Fruit fly (Drosophila melanogaster) whole organism, adult: ENCODE results near the gene CheB38c.
A peak's percentile ranks its signal among the peaks of the same experiment; 100 is the strongest.

Experiments used
- CG11617 ChIP-seq: fragments of 200-800 bp; sonication (Bioruptor generic); optimal IDR thresholded peaks from 2 replicates; lab custom pipeline; 2017; ENCODE audit warnings: mild to moderate bottlenecking, missing biosample characterization, missing genetic modification reagents, missing genetic modification characterization
- CG12768 ChIP-seq: fragments of 200-800 bp; sonication (Bioruptor generic); optimal IDR thresholded peaks from 2 replicates; lab custom pipeline; 2017; ENCODE audit warnings: missing biosample characterization, missing genetic modification characterization, mild to moderate bottlenecking, moderate library complexity, missing genetic modification reagents
- CG14711 ChIP-seq: fragments of 200-800 bp; sonication (Bioruptor generic); optimal IDR thresholded peaks from 2 replicates; lab custom pipeline; 2018; ENCODE audit warnings: missing biosample characterization, mild to moderate bottlenecking, missing genetic modification characterization, moderate library complexity
- CG1620 ChIP-seq: fragments of 200-800 bp; sonication (Bioruptor generic); optimal IDR thresholded peaks from 2 replicates; lab custom pipeline; 2016; ENCODE audit warnings: missing biosample characterization, missing genetic modification characterization
- CG33017 ChIP-seq: fragments of 200-800 bp; sonication (Bioruptor generic); optimal IDR thresholded peaks from 2 replicates; lab custom pipeline; 2018; ENCODE audit warnings: missing biosample characterization, mild to moderate bottlenecking, missing genetic modification characterization, moderate library complexity
- CG5204 ChIP-seq: fragments of 200-800 bp; sonication (Bioruptor generic); optimal IDR thresholded peaks from 2 replicates; lab custom pipeline; 2016; ENCODE audit warnings: missing biosample characterization, missing genetic modification characterization
- CG7045 ChIP-seq: fragments of 200-800 bp; sonication (Bioruptor generic); optimal IDR thresholded peaks from 2 replicates; lab custom pipeline; 2017; ENCODE audit warnings: missing biosample characterization, mild to moderate bottlenecking, missing genetic modification characterization
- CG7101 ChIP-seq: fragments of 200-800 bp; sonication (Bioruptor generic); optimal IDR thresholded peaks from 2 replicates; lab custom pipeline; 2018; ENCODE audit warnings: missing biosample characterization, mild to moderate bottlenecking, missing genetic modification characterization, moderate library complexity
- Clk ChIP-seq: fragments of 200-800 bp; sonication (Bioruptor generic); optimal IDR thresholded peaks from 2 replicates; lab custom pipeline; 2017; ENCODE audit warnings: missing biosample characterization, missing genetic modification characterization
- Crg-1 ChIP-seq: fragments of 200-800 bp; sonication (Bioruptor generic); optimal IDR thresholded peaks from 2 replicates; lab custom pipeline; 2016; ENCODE audit warnings: missing biosample characterization, missing genetic modification characterization
- Hr96 ChIP-seq: fragments of 200-800 bp; sonication (Bioruptor generic); optimal IDR thresholded peaks from 2 replicates; lab custom pipeline; 2016; ENCODE audit warnings: missing biosample characterization, missing genetic modification characterization
- Mnt ChIP-seq: fragments of 200-800 bp; sonication (Bioruptor generic); optimal IDR thresholded peaks from 2 replicates; lab custom pipeline; 2016; ENCODE audit warnings: missing biosample characterization, mild to moderate bottlenecking, missing genetic modification characterization
- bab1 ChIP-seq: fragments of 200-800 bp; sonication (Bioruptor generic); optimal IDR thresholded peaks from 3 replicates; lab custom pipeline; 2019; ENCODE audit warnings: missing biosample characterization, mild to moderate bottlenecking, missing genetic modification characterization, moderate library complexity
- cic ChIP-seq: fragments of 200-800 bp; sonication (Bioruptor generic); optimal IDR thresholded peaks from 2 replicates; lab custom pipeline; 2017; ENCODE audit warnings: missing biosample characterization, mild to moderate bottlenecking, missing genetic modification characterization, moderate library complexity
- cnc ChIP-seq, 2 experiments: fragments of >200 bp; optimal IDR thresholded peaks; 2 replicates each; lab custom pipeline; 2017
- kay ChIP-seq: fragments of 200-800 bp; sonication (Bioruptor generic); peaks from one replicate; lab custom pipeline; 2016; ENCODE audit warnings: missing biosample characterization, missing genetic modification characterization, borderline replicate concordance
- ovo ChIP-seq: fragments of 200-800 bp; sonication (Bioruptor generic); optimal IDR thresholded peaks from 2 replicates; lab custom pipeline; 2016; ENCODE audit warnings: missing biosample characterization, missing genetic modification characterization
- pad ChIP-seq: fragments of 200-800 bp; sonication (Bioruptor generic); optimal IDR thresholded peaks from 3 replicates; lab custom pipeline; 2017; ENCODE audit warnings: missing biosample characterization, missing genetic modification characterization, mild to moderate bottlenecking, moderate library complexity, missing genetic modification reagents
- tj ChIP-seq: fragments of 200-800 bp; sonication (Bioruptor generic); optimal IDR thresholded peaks from 3 replicates; lab custom pipeline; 2017; ENCODE audit warnings: missing biosample characterization, mild to moderate bottlenecking, missing genetic modification characterization, moderate library complexity
- toe ChIP-seq: fragments of 200-800 bp; sonication (Bioruptor generic); optimal IDR thresholded peaks from 2 replicates; lab custom pipeline; 2016; ENCODE audit warnings: missing biosample characterization, missing genetic modification characterization

CheB38c gene

DNA sequence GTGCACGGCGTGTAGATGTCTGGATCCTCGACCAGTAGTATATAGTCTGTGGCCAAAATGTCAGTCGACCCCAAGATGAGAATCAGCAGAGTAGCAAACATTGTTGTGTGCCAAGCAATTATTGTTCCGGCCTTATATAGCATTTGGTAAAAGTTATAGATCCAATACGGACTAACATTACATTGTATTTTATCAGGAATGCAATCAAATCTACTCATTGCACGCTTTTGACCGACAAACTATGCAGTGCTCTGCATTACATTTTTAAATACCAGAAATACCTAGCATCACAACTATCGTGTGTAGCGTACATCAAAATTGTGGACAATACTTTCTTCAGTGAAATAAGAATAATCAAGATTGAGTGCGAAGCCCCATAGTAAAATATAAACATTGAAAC lies at the start of gene CheB38c:
CheB38c (minus strand) TSS at position 101 of the 400 bp plus-strand sequence.
- TF ChIP-seq tj (GFP tag; lab: Kevin White, UChicago) (no peak), cnc (optimal IDR thresholded peaks at IDR 0.05; lab: Kevin White, UChicago) (no peak), CG11617 (GFP tag; lab: Kevin White, UChicago) (no peak), Hr96 (GFP tag; lab: Kevin White, UChicago) (no peak), kay (GFP tag; lab: Kevin White, UChicago) (no peak), CG1620 (no peak), Clk (GFP tag; lab: Kevin White, UChicago) (no peak), CG5204 (GFP tag; lab: Kevin White, UChicago) (no peak), CG7101 (tag; lab: Kevin White, UChicago) (no peak), pad (GFP tag; lab: Kevin White, UChicago) (no peak), CG14711 (tag; lab: Kevin White, UChicago) (no peak), bab1 (GFP tag; lab: Kevin White, UChicago) (no peak), Mnt (GFP tag; lab: Kevin White, UChicago) (no peak), CG7045 (no peak), Crg-1 (GFP tag; lab: Kevin White, UChicago) (no peak), CG12768 (GFP tag; lab: Kevin White, UChicago) (no peak)

DNA sequence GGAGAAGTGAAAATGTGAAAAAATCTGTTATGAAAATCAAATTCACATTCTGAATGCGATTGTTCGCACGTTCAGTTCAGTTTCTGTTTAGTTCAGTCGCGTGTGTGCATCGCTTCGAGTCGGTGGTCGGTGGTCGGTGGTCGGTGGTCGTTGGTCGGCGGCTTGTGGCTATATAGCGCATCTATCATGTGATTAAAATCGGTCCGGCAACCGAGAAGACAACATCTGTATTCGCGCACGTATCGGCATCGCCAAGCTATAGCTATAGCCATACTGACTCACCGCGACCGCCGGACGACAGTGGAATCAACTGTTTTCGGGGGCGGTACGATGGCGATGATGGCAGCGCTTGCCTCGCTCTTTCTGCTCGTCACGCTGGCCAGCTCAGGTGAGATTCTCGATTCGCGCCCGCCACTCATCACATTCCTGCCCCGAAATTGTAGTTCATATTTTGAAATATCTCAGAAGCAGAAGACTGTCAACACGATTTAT lies 49.2 kb upstream of the CheB38c start, which contains the start of gene CG14401:
CG14401 (plus strand) TSS at position 51 of the 492 bp plus-strand sequence.
- TF ChIP-seq Crg-1 (GFP tag; lab: Kevin White, UChicago), result no peak
- TF ChIP-seq ovo (GFP tag; lab: Kevin White, UChicago), result no peak
- TF ChIP-seq CG12768 (GFP tag; lab: Kevin White, UChicago), result peak; percentile 11
- TF ChIP-seq tj (GFP tag; lab: Kevin White, UChicago), result no peak
- peak; percentile 15 for TF ChIP-seq CG7101 (tag; lab: Kevin White, UChicago)
- TF ChIP-seq CG1620, result no peak
- no peak for TF ChIP-seq Clk (GFP tag; lab: Kevin White, UChicago)
- TF ChIP-seq Hr96 (GFP tag; lab: Kevin White, UChicago), result no peak
- TF ChIP-seq cic, result peak; percentile 52
- no peak for TF ChIP-seq CG5204 (GFP tag; lab: Kevin White, UChicago)
- TF ChIP-seq Mnt (GFP tag; lab: Kevin White, UChicago), result peak; percentile 55
- TF ChIP-seq kay (GFP tag; lab: Kevin White, UChicago), result no peak
- no peak for TF ChIP-seq pad (GFP tag; lab: Kevin White, UChicago)
- TF ChIP-seq CG7045, result no peak
- TF ChIP-seq CG14711 (tag; lab: Kevin White, UChicago), result no peak
- TF ChIP-seq cnc (optimal IDR thresholded peaks at IDR 0.05; lab: Kevin White, UChicago), result no peak
- TF ChIP-seq CG11617 (GFP tag; lab: Kevin White, UChicago), result peak; percentile 0
- TF ChIP-seq CG33017 (tag; lab: Kevin White, UChicago), result peak; percentile 35
- no peak for TF ChIP-seq toe (GFP tag; lab: Kevin White, UChicago)
- no peak for TF ChIP-seq bab1 (GFP tag; lab: Kevin White, UChicago)

DNA sequence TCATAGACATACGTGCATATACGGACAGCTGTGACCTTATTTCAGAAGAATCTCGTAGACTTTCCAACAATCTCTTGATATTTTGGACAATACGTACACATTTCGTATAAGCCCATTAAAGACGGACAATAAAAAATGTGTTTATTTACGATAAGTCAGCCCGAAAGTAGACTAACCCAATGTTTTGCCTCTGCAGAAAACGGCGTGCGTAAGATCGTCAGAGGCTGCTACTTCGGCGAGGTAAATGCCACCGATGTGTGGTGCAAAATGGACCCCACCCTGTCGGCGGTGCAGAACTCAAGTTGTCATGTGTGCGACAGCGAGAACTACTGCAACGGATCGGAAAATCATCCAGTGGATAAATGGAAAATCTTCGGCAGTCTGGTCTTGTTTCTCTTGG lies 48.3 kb upstream of the CheB38c start:
- no peak for TF ChIP-seq Crg-1 (GFP tag; lab: Kevin White, UChicago)
- TF ChIP-seq toe (GFP tag; lab: Kevin White, UChicago), result no peak
- no peak for TF ChIP-seq kay (GFP tag; lab: Kevin White, UChicago)
- no peak for TF ChIP-seq pad (GFP tag; lab: Kevin White, UChicago)
- no peak for TF ChIP-seq cic
- TF ChIP-seq Hr96 (GFP tag; lab: Kevin White, UChicago), result no peak
- TF ChIP-seq CG11617 (GFP tag; lab: Kevin White, UChicago), result no peak
- no peak for TF ChIP-seq CG5204 (GFP tag; lab: Kevin White, UChicago)
- no peak for TF ChIP-seq CG14711 (tag; lab: Kevin White, UChicago)
- TF ChIP-seq CG7101 (tag; lab: Kevin White, UChicago), result no peak
- no peak for TF ChIP-seq bab1 (GFP tag; lab: Kevin White, UChicago)
- no peak for TF ChIP-seq Clk (GFP tag; lab: Kevin White, UChicago)
- TF ChIP-seq tj (GFP tag; lab: Kevin White, UChicago), result no peak
- no peak for TF ChIP-seq CG12768 (GFP tag; lab: Kevin White, UChicago)

DNA sequence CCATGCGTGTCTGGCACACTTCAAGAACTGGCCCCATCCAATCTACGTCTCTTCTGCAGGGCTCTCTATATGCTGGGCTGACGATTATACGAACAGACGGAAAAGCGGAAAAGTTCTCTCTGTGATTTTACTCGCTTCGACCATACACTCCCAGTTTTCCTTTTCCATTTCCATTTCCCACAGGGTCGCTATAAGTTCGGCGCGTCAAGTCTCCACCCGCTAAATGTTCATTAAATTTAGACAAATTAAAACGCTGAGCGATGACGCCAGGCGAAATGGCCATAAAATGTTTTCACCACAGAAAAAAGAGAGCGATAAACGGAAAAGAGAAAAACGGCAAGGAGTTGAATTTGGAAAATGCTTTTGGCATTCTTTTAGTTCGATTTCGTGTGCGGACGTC lies 46.7 kb upstream of the CheB38c start, which contains the start of gene CG31675:
CG31675 (plus strand) TSS at position 375 of the 400 bp plus-strand sequence.
- TF ChIP-seq CG1620 (no peak), ovo (GFP tag; lab: Kevin White, UChicago) (no peak), tj (GFP tag; lab: Kevin White, UChicago) (no peak), Mnt (GFP tag; lab: Kevin White, UChicago) (no peak), Hr96 (GFP tag; lab: Kevin White, UChicago) (no peak), CG7101 (tag; lab: Kevin White, UChicago) (no peak), bab1 (GFP tag; lab: Kevin White, UChicago) (no peak), toe (GFP tag; lab: Kevin White, UChicago) (no peak), CG5204 (GFP tag; lab: Kevin White, UChicago) (no peak), kay (GFP tag; lab: Kevin White, UChicago) (no peak), cnc (optimal IDR thresholded peaks at IDR 0.05; lab: Kevin White, UChicago) (no peak), CG12768 (GFP tag; lab: Kevin White, UChicago) (no peak), CG7045 (no peak)

DNA sequence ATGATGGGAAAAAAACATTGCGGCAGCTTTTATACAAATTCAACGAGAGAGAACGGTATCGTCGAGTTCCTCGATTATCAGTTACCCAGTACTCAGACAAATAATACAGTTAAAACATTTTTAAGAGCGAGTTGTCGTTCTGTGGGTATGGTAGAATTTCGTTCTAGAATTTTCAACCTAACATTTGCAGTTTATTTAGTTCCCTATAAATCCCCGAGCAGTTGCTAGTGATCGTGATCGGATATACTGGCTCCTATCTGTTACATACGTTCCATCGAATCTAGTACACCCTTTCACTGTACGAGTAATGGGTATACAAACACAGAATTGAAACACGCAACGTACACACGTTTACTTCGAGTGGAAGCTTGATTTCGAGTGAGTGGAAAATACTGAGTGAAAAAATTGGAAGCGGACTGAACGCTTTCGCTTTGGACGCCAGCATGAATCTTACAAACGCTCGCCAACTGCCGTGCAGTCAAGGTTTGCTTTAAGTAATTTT lies 44.1 kb upstream of the CheB38c start, which contains the start of gene CG9338:
CG9338 (plus strand) TSS at position 452 of the 502 bp plus-strand sequence.
- TF ChIP-seq CG14711 (tag; lab: Kevin White, UChicago) (peak; percentile 75), CG7045 (peak; percentile 73), CG7101 (tag; lab: Kevin White, UChicago) (peak; percentile 81), tj (GFP tag; lab: Kevin White, UChicago) (peak; percentile 89), toe (GFP tag; lab: Kevin White, UChicago) (peak; percentile 73), CG11617 (GFP tag; lab: Kevin White, UChicago) (peak; percentile 77), Clk (GFP tag; lab: Kevin White, UChicago) (peak; percentile 44), kay (GFP tag; lab: Kevin White, UChicago) (peak; percentile 20), Crg-1 (GFP tag; lab: Kevin White, UChicago) (peak; percentile 50), CG33017 (tag; lab: Kevin White, UChicago) (peak; percentile 77), CG12768 (GFP tag; lab: Kevin White, UChicago) (peak; percentile 88), bab1 (GFP tag; lab: Kevin White, UChicago) (peak; percentile 86), pad (GFP tag; lab: Kevin White, UChicago) (peak; percentile 78), Hr96 (GFP tag; lab: Kevin White, UChicago) (peak; percentile 78), ovo (GFP tag; lab: Kevin White, UChicago) (no peak), Mnt (GFP tag; lab: Kevin White, UChicago) (peak; percentile 47), CG5204 (GFP tag; lab: Kevin White, UChicago) (peak; percentile 82), cic (peak; percentile 63), cnc (optimal IDR thresholded peaks at IDR 0.05; lab: Kevin White, UChicago) (no peak), CG1620 (peak; percentile 66)
